Worm (Caenorhabditis elegans): ENCODE measurements around the gene C18C4.7.

The C18C4.7 gene

ce11 chrV:5581312-5581711, 14.3 kb upstream of the C18C4.7 start, which contains the start of gene klc-2:
TSS of gene klc-2 (minus strand) at chrV:5581412.
- TF ChIP-seq unc-62 (GFP tag; optimal IDR thresholded peaks at IDR 0.05): no peak

DNA sequence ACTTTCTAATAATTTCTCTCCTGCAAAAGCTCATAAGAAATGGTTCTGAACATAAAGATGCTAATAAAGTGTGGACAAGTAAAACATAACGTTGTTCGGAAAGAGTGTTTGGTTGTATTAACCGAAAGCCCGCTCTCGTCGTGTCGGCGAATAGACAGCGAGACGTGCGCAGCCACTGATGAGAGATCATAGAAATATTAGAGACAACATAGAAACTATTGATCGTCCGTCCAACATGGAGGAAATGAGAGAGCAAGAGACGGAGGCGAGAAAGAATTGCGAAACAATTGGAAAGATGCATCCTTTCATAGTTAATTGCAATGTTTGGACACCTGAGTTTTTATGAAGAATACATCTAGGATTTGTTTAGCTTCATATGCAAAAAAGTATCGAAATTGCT, 13.5 kb upstream of the C18C4.7 start:
- no peak for TF ChIP-seq unc-62 (GFP tag; optimal IDR thresholded peaks at IDR 0.05)

ce11 chrV:5579666-5580065, 12.6 kb upstream of the C18C4.7 start:
- no peak for TF ChIP-seq unc-62 (GFP tag; optimal IDR thresholded peaks at IDR 0.05)

DNA sequence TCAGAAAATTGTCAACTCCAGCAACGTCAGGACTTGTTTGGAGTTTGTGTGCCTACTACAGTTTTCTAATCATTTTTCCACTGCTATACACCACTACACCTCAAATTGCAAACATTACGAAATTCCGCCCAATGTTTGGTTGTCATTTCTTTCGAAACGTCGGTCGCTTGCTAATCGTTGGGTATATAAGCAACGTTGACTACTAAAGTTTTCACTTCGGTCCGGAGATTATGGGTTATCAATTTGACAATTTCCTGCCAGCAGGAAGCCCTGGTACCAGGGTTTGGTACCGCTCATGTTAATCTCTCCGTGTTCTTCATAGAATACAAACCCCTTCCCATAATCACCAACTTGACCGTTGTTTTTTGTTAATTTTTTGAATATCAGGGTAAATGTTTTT, 9.0 kb upstream of the C18C4.7 start:
- TF ChIP-seq unc-62 (GFP tag; optimal IDR thresholded peaks at IDR 0.05): no peak

ce11 chrV:5571691-5572090, 4.7 kb upstream of the C18C4.7 start:
- TF ChIP-seq unc-62 (GFP tag; optimal IDR thresholded peaks at IDR 0.05): no peak

DNA sequence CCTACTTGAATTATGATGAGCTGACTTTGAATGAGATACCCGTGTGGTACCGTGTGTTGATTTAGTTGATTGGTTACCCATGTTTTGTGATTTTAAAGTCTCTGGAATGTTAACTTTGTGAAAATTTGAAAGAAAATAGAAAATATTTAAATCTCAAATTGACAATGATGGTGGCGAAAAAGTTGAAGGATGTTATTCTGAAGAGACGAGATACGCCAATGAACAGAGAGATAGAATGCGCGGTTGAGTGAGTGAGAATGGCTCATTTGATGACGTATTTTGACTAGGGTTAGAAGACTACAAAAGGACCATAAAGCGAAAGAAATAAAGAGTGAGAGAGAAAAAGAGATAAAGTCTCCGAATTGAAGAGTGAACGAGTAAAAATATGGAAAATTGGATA, 3.4 kb upstream of the C18C4.7 start, which contains the start of gene glb-6:
glb-6 (minus strand) TSS at position 101 of the 400 bp plus-strand sequence.
- TF ChIP-seq unc-62 (GFP tag; optimal IDR thresholded peaks at IDR 0.05): no peak

DNA sequence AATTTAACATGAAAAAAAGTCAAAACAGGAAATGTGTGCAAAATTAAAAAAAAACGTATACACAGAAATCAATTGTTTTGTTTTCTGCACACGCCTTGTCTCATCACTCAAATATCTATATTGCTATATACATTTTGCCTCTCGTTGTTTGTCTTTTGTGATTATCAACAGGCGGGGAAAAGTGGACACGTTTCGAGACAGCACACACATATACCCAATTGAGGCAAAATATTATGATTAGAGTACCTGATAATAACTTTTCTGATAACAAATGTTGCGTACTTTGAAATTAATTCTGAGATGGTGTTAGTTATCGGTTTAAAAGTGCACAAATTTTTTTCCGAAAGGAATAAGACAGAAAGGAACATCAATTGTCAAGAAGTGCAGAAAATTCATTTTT, 7.1 kb downstream of the C18C4.7 start:
- no peak for TF ChIP-seq unc-62 (GFP tag; optimal IDR thresholded peaks at IDR 0.05)

- no peak for TF ChIP-seq unc-62 (GFP tag; optimal IDR thresholded peaks at IDR 0.05)
Measured at ce11 chrV:5558590-5558989, 8.4 kb downstream of the C18C4.7 start, which contains the start of gene glb-5. TSS of gene glb-5 (plus strand) at chrV:5558890.

ce11 chrV:5548497-5548896, 18.5 kb downstream of the C18C4.7 start:
- TF ChIP-seq unc-62 (GFP tag; optimal IDR thresholded peaks at IDR 0.05): no peak

- TF ChIP-seq unc-62 (GFP tag; optimal IDR thresholded peaks at IDR 0.05): no peak
Measured at ce11 chrV:5548051-5548450, 19.0 kb downstream of the C18C4.7 start, which contains the start of gene ugt-48. TSS of gene ugt-48 (minus strand) at chrV:5548062.

DNA sequence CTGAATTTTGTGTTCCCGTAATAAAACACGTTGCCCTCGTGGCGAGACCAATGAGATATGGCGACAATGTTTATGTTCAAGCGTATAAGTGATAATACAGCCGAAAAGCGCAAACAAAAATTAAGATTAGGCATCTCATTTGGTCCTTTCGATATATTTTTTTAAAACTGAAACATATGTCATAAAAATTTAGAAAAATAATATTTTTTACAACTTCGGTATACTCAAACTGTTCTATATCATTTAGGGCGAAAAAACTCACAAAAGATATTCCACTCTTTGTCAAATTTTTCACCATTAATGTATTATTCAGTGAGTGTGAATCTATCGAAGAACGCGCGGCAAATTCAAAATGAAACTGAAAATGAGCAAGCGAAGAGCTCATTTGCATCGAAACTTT, 28.5 kb downstream of the C18C4.7 start, which contains the start of gene cft-1:
cft-1 (plus strand) TSS at position 301 of the 400 bp plus-strand sequence.
- no peak for TF ChIP-seq unc-62 (GFP tag; optimal IDR thresholded peaks at IDR 0.05)

ce11 chrV:5536240-5536811, 30.7 kb downstream of the C18C4.7 start, which contains the start of the genes cox-16 and syp-2:
TSS of gene cox-16 (minus strand) at chrV:5536243.
TSS of gene syp-2 (plus strand) at chrV:5536487.
- TF ChIP-seq unc-62 (GFP tag; optimal IDR thresholded peaks at IDR 0.05): no peak

DNA sequence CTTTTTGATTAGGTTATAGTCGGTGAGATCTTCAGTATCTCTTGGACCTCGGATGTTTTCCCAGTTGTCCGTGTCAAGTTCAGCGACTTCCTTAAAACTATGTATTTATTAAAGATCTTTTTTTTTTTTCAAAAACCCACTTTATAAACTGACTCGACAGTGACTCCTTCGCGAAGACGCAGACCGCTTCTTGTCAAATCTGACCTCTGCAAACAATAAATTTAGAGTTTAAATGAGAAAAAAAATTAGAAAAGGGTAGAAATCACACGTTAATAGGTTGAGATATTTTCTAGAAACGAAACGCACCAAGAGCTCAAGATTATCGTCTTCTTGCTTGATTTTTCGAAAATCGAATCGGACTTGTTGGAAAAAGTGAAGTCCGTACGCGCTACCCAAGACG, 31.2 kb downstream of the C18C4.7 start, which contains the start of gene C24G6.8:
C24G6.8 (minus strand) TSS at position 101 of the 400 bp plus-strand sequence.
- no peak for TF ChIP-seq unc-62 (GFP tag; optimal IDR thresholded peaks at IDR 0.05)

DNA sequence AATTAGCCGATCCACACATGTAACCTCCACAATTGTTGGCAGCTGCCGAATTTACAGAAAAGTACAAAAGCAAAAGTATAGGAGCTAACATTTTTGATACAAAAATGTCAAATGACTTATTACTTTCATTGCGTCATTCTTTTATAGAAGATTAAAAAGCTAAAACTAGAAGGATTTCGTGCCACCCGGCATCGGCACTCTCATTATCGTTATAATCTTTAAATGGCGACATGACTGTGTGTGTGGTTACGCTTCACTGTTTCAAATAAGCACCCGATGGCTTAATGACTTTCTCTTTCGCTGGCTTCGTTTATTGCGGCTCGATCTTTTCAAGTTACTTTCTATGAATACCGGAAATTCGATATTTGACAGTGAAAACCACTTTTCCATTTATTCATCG, 33.3 kb downstream of the C18C4.7 start, which contains the start of gene grl-1:
grl-1 (minus strand) TSS at position 101 of the 400 bp plus-strand sequence.
- TF ChIP-seq unc-62 (GFP tag; optimal IDR thresholded peaks at IDR 0.05): no peak

ce11 chrV:5527694-5528093, 39.3 kb downstream of the C18C4.7 start:
- TF ChIP-seq unc-62 (GFP tag; optimal IDR thresholded peaks at IDR 0.05): no peak

DNA sequence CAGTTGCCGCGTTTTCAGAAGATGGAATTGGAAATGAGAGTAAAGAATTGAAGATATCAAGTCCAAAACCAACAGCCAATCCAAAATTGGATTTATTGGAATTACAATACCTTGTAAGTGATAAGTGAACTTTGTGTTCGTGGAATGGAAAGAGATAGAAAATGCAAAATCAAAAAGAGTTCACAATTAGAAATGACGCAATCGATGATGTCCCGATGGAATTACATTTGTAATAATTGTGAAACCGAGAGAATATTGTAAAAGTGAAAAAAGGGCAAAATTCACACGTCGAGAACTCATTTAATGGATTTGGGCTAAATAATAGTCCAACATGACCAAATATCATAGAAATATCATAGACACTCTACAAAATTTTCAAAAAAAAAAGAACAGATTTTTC, 41.8 kb downstream of the C18C4.7 start:
- no peak for TF ChIP-seq unc-62 (GFP tag; optimal IDR thresholded peaks at IDR 0.05)

DNA sequence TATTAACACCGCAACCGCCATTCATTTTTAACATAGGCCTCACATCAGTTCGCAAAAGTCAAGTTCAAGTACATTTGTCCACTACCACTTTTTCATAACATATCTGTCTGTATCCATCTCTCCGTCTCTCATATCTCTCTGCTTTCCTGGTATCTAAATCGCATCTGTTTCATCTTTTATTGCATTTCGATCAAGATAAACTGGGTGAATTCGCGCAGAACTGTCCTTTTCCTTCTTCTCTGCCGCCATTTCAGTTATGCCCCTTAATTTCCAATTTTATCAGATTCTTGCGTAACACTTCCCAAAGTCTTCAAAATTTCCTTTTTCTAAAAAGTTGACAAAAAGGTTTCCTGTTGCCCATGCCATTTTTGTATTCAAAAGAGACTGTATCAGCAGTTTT, 43.8 kb downstream of the C18C4.7 start:
- no peak for TF ChIP-seq unc-62 (GFP tag; optimal IDR thresholded peaks at IDR 0.05)
